Worm (Caenorhabditis elegans): Measurements from ENCODE around the gene F53F4.12.
A peak's percentile ranks its signal among the peaks of the same experiment; 100 is the strongest.

The F53F4.12 gene

ce11 chrV:13647185-13647584 is 21.3 kb downstream of the F53F4.12 start:
- TF ChIP-seq unc-30 (tag; optimal IDR thresholded peaks at IDR 0.05) (no peak), xbp-1 (tag; optimal IDR thresholded peaks at IDR 0.05) (no peak), unc-62 (GFP tag; optimal IDR thresholded peaks at IDR 0.05) (no peak), sox-4 (tag; optimal IDR thresholded peaks at IDR 0.05) (no peak)

ce11 chrV:13647617-13648016 is 21.8 kb downstream of the F53F4.12 start:
- TF ChIP-seq C04F5.9 (tag; optimal IDR thresholded peaks at IDR 0.05) (no peak), hlh-17 (GFP tag; optimal IDR thresholded peaks at IDR 0.05; ENCODE audit: borderline replicate concordance) (no peak), pax-3 (tag; optimal IDR thresholded peaks at IDR 0.05) (no peak), swsn-7 (tag; optimal IDR thresholded peaks at IDR 0.05) (no peak), ceh-82 (tag; optimal IDR thresholded peaks at IDR 0.05) (no peak), isw-1 (GFP tag; IDR thresholded peaks at IDR 0.05) (no peak), ztf-11 (tag; optimal IDR thresholded peaks at IDR 0.05) (no peak), nhr-71 (tag; optimal IDR thresholded peaks at IDR 0.05) (no peak), nhr-28 (tag; optimal IDR thresholded peaks at IDR 0.05) (no peak), grh-1 (GFP tag; IDR thresholded peaks at IDR 0.05) (no peak), nhr-12 (tag; optimal IDR thresholded peaks at IDR 0.05) (no peak), ceh-90 (tag; optimal IDR thresholded peaks at IDR 0.05) (no peak), egl-27 (tag; optimal IDR thresholded peaks at IDR 0.05) (no peak)

ce11 chrV:13649730-13650349 is 24.0 kb downstream of the F53F4.12 start, which contains the start of gene H37A05.4:
Gene H37A05.4 (minus strand): TSS chrV:13649780.
- TF ChIP-seq pax-3 (tag; optimal IDR thresholded peaks at IDR 0.05) (peak; percentile 20), efl-1 (optimal IDR thresholded peaks at IDR 0.05) (peak in 1 of 2 experiments; percentile 16), efl-1 (GFP tag; optimal IDR thresholded peaks at IDR 0.05 in 1 of 2) (peak in 1 of 2 experiments; percentile 91), F16B12.6 (tag; optimal IDR thresholded peaks at IDR 0.05) (no peak), nhr-90 (tag; optimal IDR thresholded peaks at IDR 0.05; ENCODE audit: poor library complexity) (peak; percentile 33), ztf-4 (tag; optimal IDR thresholded peaks at IDR 0.05) (peak; percentile 29), ces-1 (GFP tag; optimal IDR thresholded peaks at IDR 0.05) (no peak), mab-9 (GFP tag; IDR thresholded peaks at IDR 0.05) (no peak)

ce11 chrV:13650800-13651199 is 25.0 kb downstream of the F53F4.12 start:
- TF ChIP-seq ceh-82 (tag; optimal IDR thresholded peaks at IDR 0.05) (no peak), dsc-1 (tag; optimal IDR thresholded peaks at IDR 0.05) (no peak), nhr-12 (tag; optimal IDR thresholded peaks at IDR 0.05) (no peak), unc-86 (tag; optimal IDR thresholded peaks at IDR 0.05) (no peak), ces-1 (GFP tag; optimal IDR thresholded peaks at IDR 0.05) (no peak), unc-30 (tag; optimal IDR thresholded peaks at IDR 0.05) (no peak), skn-1 (tag; optimal IDR thresholded peaks at IDR 0.05) (no peak), fkh-8 (tag; optimal IDR thresholded peaks at IDR 0.05) (no peak), ztf-4 (tag; optimal IDR thresholded peaks at IDR 0.05) (no peak), mdl-1 (tag; optimal IDR thresholded peaks at IDR 0.05) (no peak), F16B12.6 (tag; optimal IDR thresholded peaks at IDR 0.05) (no peak), rnt-1 (tag; optimal IDR thresholded peaks at IDR 0.05) (no peak), nhr-47 (tag; optimal IDR thresholded peaks at IDR 0.05) (no peak), hlh-4 (tag; optimal IDR thresholded peaks at IDR 0.05) (no peak), lsy-2 (tag; optimal IDR thresholded peaks at IDR 0.05) (no peak), snu-23 (GFP tag; optimal IDR thresholded peaks at IDR 0.05) (no peak), nhr-85 (tag) (no peak), snpc-4 (tag; optimal IDR thresholded peaks at IDR 0.05) (no peak)

All from whole organism, L1 larva.